Worm (Caenorhabditis elegans) whole organism, dauer: Measurements from ENCODE around the gene str-246.

Experiments
- unc-62 ChIP-seq: sonication (generic microtip); optimal IDR thresholded peaks from 2 replicates; lab custom pipeline; 2017; ENCODE audit warnings: missing biosample characterization, missing genetic modification reagents, missing genetic modification characterization

The str-246 gene

ce11 chrIII:11101246-11101645, 23.7 kb downstream of the str-246 start:
- TF ChIP-seq unc-62 (GFP tag; lab: Kevin White, UChicago), result no peak

ce11 chrIII:11107327-11107726, 29.8 kb downstream of the str-246 start:
- no peak for TF ChIP-seq unc-62 (GFP tag; lab: Kevin White, UChicago)

- TF ChIP-seq unc-62 (GFP tag; lab: Kevin White, UChicago), result no peak
Measured at ce11 chrIII:11110756-11111155, 33.3 kb downstream of the str-246 start.

DNA sequence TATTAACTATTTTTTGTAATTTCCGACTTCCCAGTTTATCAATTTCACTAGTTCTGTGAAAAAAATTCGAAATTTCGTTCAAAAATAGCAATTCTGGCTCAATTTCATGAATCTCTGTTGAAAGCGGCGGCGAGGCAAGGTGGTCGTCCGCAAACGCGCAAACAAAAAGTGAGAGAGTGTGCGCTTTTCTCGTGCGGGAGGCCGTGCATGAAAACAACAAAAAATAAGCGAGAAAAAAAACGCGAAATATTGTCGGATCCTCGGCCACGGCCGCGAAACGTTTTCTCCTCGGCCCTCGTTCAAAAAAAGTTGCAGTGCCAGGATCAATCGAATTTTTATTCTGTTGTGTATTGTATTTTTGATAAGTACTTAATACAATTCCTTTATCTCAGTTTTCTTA, 35.2 kb downstream of the str-246 start:
- TF ChIP-seq unc-62 (GFP tag; lab: Kevin White, UChicago), result no peak

DNA sequence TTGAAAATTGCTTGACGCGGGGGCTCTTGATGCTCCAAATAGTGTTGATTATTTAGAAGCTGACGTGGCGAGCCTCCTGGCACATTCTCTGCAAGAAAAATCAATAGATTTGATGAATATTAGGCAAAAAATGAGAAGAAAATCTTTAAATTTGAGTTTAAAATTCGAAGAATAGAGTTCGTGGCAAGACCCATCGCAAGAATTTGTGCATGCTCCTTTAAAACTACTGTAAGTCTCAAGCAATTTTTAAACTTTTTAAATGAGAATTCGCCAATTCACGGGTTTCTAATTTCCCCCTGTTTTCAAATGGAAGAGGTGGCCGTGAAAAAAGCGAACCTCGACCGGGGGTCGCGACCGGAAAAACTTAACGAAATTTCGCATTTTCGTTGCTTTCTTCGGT, 36.3 kb downstream of the str-246 start:
- no peak for TF ChIP-seq unc-62 (GFP tag; lab: Kevin White, UChicago)

ce11 chrIII:11115956-11116355, 38.5 kb downstream of the str-246 start:
- no peak for TF ChIP-seq unc-62 (GFP tag; lab: Kevin White, UChicago)

ce11 chrIII:11119176-11119853, 41.8 kb downstream of the str-246 start, which contains the start of the genes sup-35 and Y48A6C.4:
sup-35 (minus strand) TSS chrIII:11119226.
Y48A6C.4 (plus strand) TSS chrIII:11119803.
- TF ChIP-seq unc-62 (GFP tag; lab: Kevin White, UChicago), result no peak

- no peak for TF ChIP-seq unc-62 (GFP tag; lab: Kevin White, UChicago)
Measured at ce11 chrIII:11123844-11124243, 46.3 kb downstream of the str-246 start.

- no peak for TF ChIP-seq unc-62 (GFP tag; lab: Kevin White, UChicago)
Measured at ce11 chrIII:11127528-11127927, 50.0 kb downstream of the str-246 start, which contains the start of gene Y48A6C.8. Y48A6C.8 (minus strand) TSS chrIII:11127628.
